Worm (Caenorhabditis elegans) whole organism, mixed stage, embryonic: Measurements from ENCODE around the gene glb-31.

ENCODE experiments used
- M03D4.4 ChIP-seq: sonication (generic microtip); optimal IDR thresholded peaks from 2 replicates; lab custom pipeline; 2017; ENCODE audit warnings: mild to moderate bottlenecking, missing genetic modification characterization, missing compliant biosample characterization
- bed-3 ChIP-seq: fragments of 200-800 bp; sonication (Bioruptor generic); optimal IDR thresholded peaks from 3 replicates; lab custom pipeline; 2018; ENCODE audit warnings: mild to moderate bottlenecking, missing genetic modification characterization, moderate library complexity, missing compliant biosample characterization
- blmp-1 ChIP-seq: fragments of 150-350 bp; optimal IDR thresholded peaks from 2 replicates; lab custom pipeline; 2014; ENCODE audit warnings: missing biosample characterization, missing genetic modification characterization
- ceh-39 ChIP-seq: fragments of 150-350 bp; optimal IDR thresholded peaks from 2 replicates; lab custom pipeline; 2014; ENCODE audit warnings: missing biosample characterization, missing genetic modification characterization
- ceh-43 ChIP-seq: fragments of 200-800 bp; sonication (Bioruptor generic); optimal IDR thresholded peaks from 2 replicates; lab custom pipeline; 2018; ENCODE audit warnings: mild to moderate bottlenecking, missing genetic modification characterization, moderate library complexity, missing compliant biosample characterization
- ceh-83 ChIP-seq: fragments of 200-800 bp; sonication (Bioruptor generic); optimal IDR thresholded peaks from 2 replicates; lab custom pipeline; 2018; ENCODE audit warnings: mild to moderate bottlenecking, missing genetic modification characterization, missing compliant biosample characterization
- ces-1 ChIP-seq: fragments of 150-350 bp; optimal IDR thresholded peaks from 2 replicates; lab custom pipeline; 2014; ENCODE audit warnings: missing biosample characterization, missing genetic modification reagents, missing genetic modification characterization
- cnd-1 ChIP-seq: fragments of 200-800 bp; sonication (Bioruptor generic); optimal IDR thresholded peaks from 2 replicates; lab custom pipeline; 2018; ENCODE audit warnings: mild to moderate bottlenecking, missing genetic modification characterization, missing compliant biosample characterization
- drap-1 ChIP-seq: fragments of 200-800 bp; sonication (Bioruptor generic); optimal IDR thresholded peaks from 3 replicates; lab custom pipeline; 2018; ENCODE audit warnings: mild to moderate bottlenecking, missing genetic modification characterization, missing compliant biosample characterization
- elt-1 ChIP-seq: sonication (generic microtip); optimal IDR thresholded peaks from 2 replicates; lab custom pipeline; 2017; ENCODE audit warnings: missing genetic modification characterization, mild to moderate bottlenecking, missing compliant biosample characterization, antibody characterized with exemption, moderate library complexity, borderline replicate concordance; ENCODE audit not compliant: insufficient read depth
- elt-3 ChIP-seq: fragments of 150-350 bp; optimal IDR thresholded peaks from 2 replicates; lab custom pipeline; 2014; ENCODE audit warnings: missing biosample characterization, missing genetic modification characterization
- flh-1 ChIP-seq: fragments of 200-800 bp; sonication (Bioruptor generic); optimal IDR thresholded peaks from 2 replicates; lab custom pipeline; 2018; ENCODE audit warnings: mild to moderate bottlenecking, missing genetic modification characterization, moderate library complexity, missing compliant biosample characterization
- ham-2 ChIP-seq: fragments of 200-800 bp; sonication (Bioruptor generic); optimal IDR thresholded peaks from 2 replicates; lab custom pipeline; 2018; ENCODE audit warnings: mild to moderate bottlenecking, missing genetic modification characterization, missing compliant biosample characterization
- hlh-1 ChIP-seq: fragments of 150-350 bp; optimal IDR thresholded peaks from 2 replicates; lab custom pipeline; 2014; ENCODE audit warnings: missing biosample characterization, missing genetic modification reagents, missing genetic modification characterization
- lin-13 ChIP-seq: fragments of 150-350 bp; optimal IDR thresholded peaks from 2 replicates; lab custom pipeline; 2014; ENCODE audit warnings: missing biosample characterization, missing genetic modification characterization
- lin-32 ChIP-seq: fragments of 200-800 bp; sonication (Bioruptor generic); optimal IDR thresholded peaks from 2 replicates; lab custom pipeline; 2018; ENCODE audit warnings: mild to moderate bottlenecking, missing genetic modification characterization, missing compliant biosample characterization
- lsy-2 ChIP-seq: fragments of 150-350 bp; optimal IDR thresholded peaks from 2 replicates; lab custom pipeline; 2014; ENCODE audit warnings: missing biosample characterization, missing genetic modification characterization
- mab-5 ChIP-seq: fragments of 150-350 bp; optimal IDR thresholded peaks from 2 replicates; lab custom pipeline; 2014; ENCODE audit warnings: missing biosample characterization, missing genetic modification characterization
- mep-1 ChIP-seq: fragments of 150-350 bp; optimal IDR thresholded peaks from 2 replicates; lab custom pipeline; 2017; ENCODE audit warnings: missing biosample characterization, missing genetic modification reagents, missing genetic modification characterization, inconsistent platforms
- mls-2 ChIP-seq: sonication (generic microtip); optimal IDR thresholded peaks from 2 replicates; lab custom pipeline; 2016; ENCODE audit warnings: mild to moderate bottlenecking, missing genetic modification characterization, moderate library complexity, missing compliant biosample characterization
- nhr-12 ChIP-seq: fragments of 150-350 bp; optimal IDR thresholded peaks from 2 replicates; lab custom pipeline; 2014; ENCODE audit warnings: missing biosample characterization, missing genetic modification characterization
- nhr-2 ChIP-seq: fragments of 150-350 bp; optimal IDR thresholded peaks from 2 replicates; lab custom pipeline; 2014; ENCODE audit warnings: missing biosample characterization, missing genetic modification characterization
- nhr-237 ChIP-seq: fragments of 150-350 bp; optimal IDR thresholded peaks from 2 replicates; lab custom pipeline; 2014; ENCODE audit warnings: missing biosample characterization, missing genetic modification characterization
- nhr-28 ChIP-seq: fragments of 150-350 bp; optimal IDR thresholded peaks from 2 replicates; lab custom pipeline; 2014; ENCODE audit warnings: missing biosample characterization, missing genetic modification characterization
- nhr-76 ChIP-seq: sonication (generic microtip); optimal IDR thresholded peaks from 2 replicates; lab custom pipeline; 2017; ENCODE audit warnings: missing biosample characterization, missing genetic modification characterization
- pha-4 ChIP-seq: fragments of 150-350 bp; optimal IDR thresholded peaks from 2 replicates; lab custom pipeline; 2018; ENCODE audit warnings: missing biosample characterization, missing genetic modification reagents, missing genetic modification characterization
- sem-2 ChIP-seq: fragments of 200-800 bp; sonication (Bioruptor generic); optimal IDR thresholded peaks from 2 replicates; lab custom pipeline; 2018; ENCODE audit warnings: mild to moderate bottlenecking, missing genetic modification characterization, missing compliant biosample characterization
- snpc-4 ChIP-seq: fragments of 150-350 bp; optimal IDR thresholded peaks from 2 replicates; lab custom pipeline; 2014; ENCODE audit warnings: missing biosample characterization, missing genetic modification characterization
- sptf-1 ChIP-seq: sonication (generic microtip); optimal IDR thresholded peaks from 2 replicates; lab custom pipeline; 2017; ENCODE audit warnings: mild to moderate bottlenecking, missing genetic modification characterization, moderate library complexity, missing compliant biosample characterization
- tbx-8 ChIP-seq: fragments of 200-800 bp; sonication (Bioruptor generic); optimal IDR thresholded peaks from 2 replicates; lab custom pipeline; 2018; ENCODE audit warnings: mild to moderate bottlenecking, missing genetic modification characterization, moderate library complexity, missing compliant biosample characterization
- unc-120 ChIP-seq: sonication (generic microtip); optimal IDR thresholded peaks from 2 replicates; lab custom pipeline; 2017; ENCODE audit warnings: missing genetic modification characterization, missing compliant biosample characterization; ENCODE audit not compliant: poor library complexity, severe bottlenecking
- unc-39 ChIP-seq: fragments of 150-350 bp; optimal IDR thresholded peaks from 2 replicates; lab custom pipeline; 2014; ENCODE audit warnings: missing biosample characterization, missing genetic modification characterization
- unc-62 ChIP-seq: fragments of 150-350 bp; optimal IDR thresholded peaks from 2 replicates; lab custom pipeline; 2014; ENCODE audit warnings: missing biosample characterization, missing genetic modification reagents, missing genetic modification characterization
- zip-8 ChIP-seq: fragments of 150-350 bp; optimal IDR thresholded peaks from 2 replicates; lab custom pipeline; 2014; ENCODE audit warnings: missing biosample characterization, missing genetic modification characterization
- ztf-11 ChIP-seq: fragments of 150-350 bp; optimal IDR thresholded peaks from 2 replicates; lab custom pipeline; 2014; ENCODE audit warnings: missing biosample characterization, missing genetic modification characterization

The glb-31 gene

ce11 chrII:1322283-1323173, 21.1 kb upstream of the glb-31 start:
- TF ChIP-seq sptf-1 (tag; lab: Kevin White, UChicago) (no peak), ztf-11 (no peak), snpc-4 (tag; lab: Kevin White, UChicago) (no peak), lin-13 (no peak), ceh-39 (no peak), lsy-2 (no peak), tbx-8 (GFP tag; lab: Kevin White, UChicago) (no peak), elt-3 (tag; lab: Kevin White, UChicago) (no peak), unc-39 (tag; lab: Kevin White, UChicago) (no peak), ces-1 (GFP tag; lab: Kevin White, UChicago) (no peak), drap-1 (GFP tag; lab: Kevin White, UChicago) (no peak), nhr-28 (tag; lab: Kevin White, UChicago) (no peak), nhr-12 (tag; lab: Kevin White, UChicago) (no peak), nhr-76 (tag; lab: Kevin White, UChicago) (no peak), bed-3 (no peak), ham-2 (GFP tag; lab: Kevin White, UChicago) (no peak), nhr-2 (tag; lab: Kevin White, UChicago) (no peak), elt-1 (tag; lab: Kevin White, UChicago) (no peak), mls-2 (tag; lab: Kevin White, UChicago) (no peak), unc-62 (GFP tag; lab: Kevin White, UChicago) (no peak)

- no peak for TF ChIP-seq nhr-237 (tag; lab: Kevin White, UChicago)
- no peak for TF ChIP-seq tbx-8 (GFP tag; lab: Kevin White, UChicago)
- TF ChIP-seq drap-1 (GFP tag; lab: Kevin White, UChicago): no peak
- TF ChIP-seq lsy-2: no peak
- TF ChIP-seq sem-2: no peak
- no peak for TF ChIP-seq nhr-28 (tag; lab: Kevin White, UChicago)
- TF ChIP-seq zip-8 (tag; lab: Kevin White, UChicago): peak; percentile 80
- peak; percentile 96 for TF ChIP-seq elt-1 (tag; lab: Kevin White, UChicago)
These were observed 19.7 kb upstream of the glb-31 start, which contains the start of gene vig-1 for ce11 chrII:1320987-1321807. vig-1 (plus strand) TSS chrII:1321037.

ce11 chrII:1320412-1320811, 19.0 kb upstream of the glb-31 start:
- TF ChIP-seq nhr-76 (tag; lab: Kevin White, UChicago) (no peak), nhr-12 (tag; lab: Kevin White, UChicago) (peak; percentile 16), lsy-2 (peak; percentile 90), cnd-1 (peak; percentile 72), nhr-2 (tag; lab: Kevin White, UChicago) (peak; percentile 5), bed-3 (peak; percentile 22), ceh-83 (GFP tag; lab: Kevin White, UChicago) (peak; percentile 69), ceh-43 (GFP tag; lab: Kevin White, UChicago) (peak; percentile 81), drap-1 (GFP tag; lab: Kevin White, UChicago) (peak; percentile 78), hlh-1 (tag; lab: Kevin White, UChicago) (peak; percentile 75), flh-1 (no peak), tbx-8 (GFP tag; lab: Kevin White, UChicago) (peak; percentile 66), sptf-1 (tag; lab: Kevin White, UChicago) (peak; percentile 91), M03D4.4 (tag; lab: Kevin White, UChicago) (peak; percentile 84), mls-2 (tag; lab: Kevin White, UChicago) (peak; percentile 88), elt-1 (tag; lab: Kevin White, UChicago) (peak; percentile 7), zip-8 (tag; lab: Kevin White, UChicago) (no peak), ces-1 (GFP tag; lab: Kevin White, UChicago) (peak; percentile 45), ceh-39 (peak; percentile 88), elt-3 (tag; lab: Kevin White, UChicago) (no peak), mab-5 (tag; lab: Kevin White, UChicago) (no peak), lin-13 (peak; percentile 97), unc-62 (GFP tag; lab: Kevin White, UChicago) (peak; percentile 54), snpc-4 (tag; lab: Kevin White, UChicago) (no peak), unc-39 (tag; lab: Kevin White, UChicago) (no peak), nhr-237 (tag; lab: Kevin White, UChicago) (peak; percentile 96), nhr-28 (tag; lab: Kevin White, UChicago) (no peak), lin-32 (GFP tag; lab: Kevin White, UChicago) (peak; percentile 0), unc-120 (tag; lab: Kevin White, UChicago) (peak; percentile 74), ztf-11 (peak; percentile 48), ham-2 (GFP tag; lab: Kevin White, UChicago) (peak; percentile 38), sem-2 (peak; percentile 50), mep-1 (tag; lab: Kevin White, UChicago) (peak; percentile 96), pha-4 (peak; percentile 87), blmp-1 (peak; percentile 40)
